Worm (Caenorhabditis elegans) whole organism, L4 larva: ENCODE data around the gene Y61A9LA.3.

Experiments used
- D1046.2 ChIP-seq: fragments of 200-800 bp; sonication (Bioruptor generic); IDR thresholded peaks from 2 replicates; pipeline ENCODE4 v1.3.6; 2022; ENCODE audit warnings: missing genetic modification characterization, missing compliant biosample characterization
- F10B5.3 ChIP-seq: sonication (generic microtip); optimal IDR thresholded peaks from 2 replicates; lab custom pipeline; 2016; ENCODE audit warnings: mild to moderate bottlenecking, missing genetic modification characterization, missing compliant biosample characterization
- F26F4.8 ChIP-seq: fragments of 200-800 bp; sonication (Bioruptor generic); conservative IDR thresholded peaks from 2 replicates; pipeline ENCODE4 v1.3.6; 2022; ENCODE audit warnings: missing genetic modification characterization, missing compliant biosample characterization
- F37D6.2 ChIP-seq: sonication (generic microtip); optimal IDR thresholded peaks from 2 replicates; lab custom pipeline; 2016; ENCODE audit warnings: mild to moderate bottlenecking, missing genetic modification characterization, missing compliant biosample characterization
- R02D3.7 ChIP-seq: fragments of 150-350 bp; sonication (generic microtip); optimal IDR thresholded peaks from 3 replicates; lab custom pipeline; 2014; ENCODE audit warnings: missing biosample characterization, missing genetic modification characterization
- T20F7.1 ChIP-seq: fragments of 200-800 bp; sonication (Bioruptor generic); optimal IDR thresholded peaks from 2 replicates; lab custom pipeline; 2018; ENCODE audit warnings: mild to moderate bottlenecking, missing genetic modification characterization, missing compliant biosample characterization
- Y105C5A.15 ChIP-seq: fragments of 200-800 bp; sonication (Bioruptor generic); IDR thresholded peaks from 2 replicates; pipeline ENCODE4 v1.3.6; 2022; ENCODE audit warnings: missing genetic modification characterization, missing compliant biosample characterization
- Y48G9A.11 ChIP-seq: fragments of 200-800 bp; sonication (Bioruptor generic); IDR thresholded peaks from 2 replicates; pipeline ENCODE4 v1.3.6; 2022; ENCODE audit warnings: missing genetic modification reagents, missing genetic modification characterization, missing compliant biosample characterization
- Y5F2A.4 ChIP-seq: fragments of 200-800 bp; sonication (Bioruptor generic); optimal IDR thresholded peaks from 2 replicates; lab custom pipeline; 2018; ENCODE audit warnings: mild to moderate bottlenecking, missing genetic modification characterization, missing compliant biosample characterization
- aly-2 ChIP-seq: sonication (generic microtip); optimal IDR thresholded peaks from 2 replicates; lab custom pipeline; 2018; ENCODE audit warnings: missing biosample characterization, missing genetic modification characterization
- arid-1 ChIP-seq: fragments of 200-800 bp; sonication (Bioruptor generic); conservative IDR thresholded peaks from 2 replicates; pipeline ENCODE4 v1.3.6; 2022; ENCODE audit warnings: missing genetic modification reagents, missing genetic modification characterization, missing compliant biosample characterization
- attf-4 ChIP-seq: sonication (generic microtip); optimal IDR thresholded peaks from 3 replicates; lab custom pipeline; 2017; ENCODE audit warnings: missing biosample characterization, missing genetic modification characterization
- ceh-20 ChIP-seq: fragments of 200-800 bp; sonication (Bioruptor generic); IDR thresholded peaks from 2 replicates; pipeline ENCODE4 v1.3.6; 2022; ENCODE audit warnings: missing genetic modification reagents, missing genetic modification characterization, missing compliant biosample characterization
- ceh-28 ChIP-seq: fragments of 150-350 bp; optimal IDR thresholded peaks from 2 replicates; lab custom pipeline; 2014; ENCODE audit warnings: missing biosample characterization, missing genetic modification reagents, missing genetic modification characterization
- ceh-44 ChIP-seq: fragments of 200-800 bp; sonication (Bioruptor generic); IDR thresholded peaks from 2 replicates; pipeline ENCODE4 v1.3.6; 2022; ENCODE audit warnings: missing genetic modification reagents, missing genetic modification characterization, missing compliant biosample characterization
- ctbp-1 ChIP-seq: fragments of 200-800 bp; sonication (Bioruptor generic); IDR thresholded peaks from 2 replicates; pipeline ENCODE4 v1.3.6; 2022; ENCODE audit warnings: missing genetic modification reagents, missing genetic modification characterization, missing compliant biosample characterization
- daf-8 ChIP-seq: fragments of 200-800 bp; sonication (Bioruptor generic); IDR thresholded peaks from 2 replicates; pipeline ENCODE4 v1.3.6; 2022; ENCODE audit warnings: missing genetic modification characterization, missing compliant biosample characterization
- dmd-6 ChIP-seq: fragments of 200-800 bp; sonication (Bioruptor generic); IDR thresholded peaks from 2 replicates; pipeline ENCODE4 v1.3.6; 2022; ENCODE audit warnings: missing genetic modification reagents, missing genetic modification characterization, missing compliant biosample characterization
- dmd-8 ChIP-seq: fragments of 200-800 bp; sonication (Bioruptor generic); IDR thresholded peaks from 2 replicates; pipeline ENCODE4 v1.3.6; 2022; ENCODE audit warnings: missing genetic modification characterization, missing compliant biosample characterization
- dmd-9 ChIP-seq: fragments of 200-800 bp; sonication (Bioruptor generic); IDR thresholded peaks from 2 replicates; pipeline ENCODE4 v1.3.6; 2022; ENCODE audit warnings: missing genetic modification reagents, missing genetic modification characterization, missing compliant biosample characterization
- dpl-1 ChIP-seq: fragments of 150-350 bp; optimal IDR thresholded peaks from 2 replicates; lab custom pipeline; 2014; ENCODE audit warnings: missing biosample characterization, missing genetic modification reagents, missing genetic modification characterization
- duxl-1 ChIP-seq: sonication (generic microtip); optimal IDR thresholded peaks from 2 replicates; lab custom pipeline; 2016; ENCODE audit warnings: mild to moderate bottlenecking, missing genetic modification characterization, moderate library complexity, missing compliant biosample characterization; ENCODE audit not compliant: poor library complexity
- egl-27 ChIP-seq: sonication (generic microtip); optimal IDR thresholded peaks from 3 replicates; lab custom pipeline; 2017; ENCODE audit warnings: missing biosample characterization, missing genetic modification reagents, missing genetic modification characterization
- egl-43 ChIP-seq: fragments of 200-800 bp; sonication (Bioruptor generic); IDR thresholded peaks from 2 replicates; pipeline ENCODE4 v1.3.6; 2022; ENCODE audit warnings: missing genetic modification reagents, missing genetic modification characterization, missing compliant biosample characterization
- fkh-10 ChIP-seq: fragments of 150-350 bp; optimal IDR thresholded peaks from 2 replicates; lab custom pipeline; 2014; ENCODE audit warnings: missing biosample characterization, missing genetic modification reagents, missing genetic modification characterization
- fos-1 ChIP-seq: fragments of 150-350 bp; optimal IDR thresholded peaks from 2 replicates; lab custom pipeline; 2014; ENCODE audit warnings: missing biosample characterization, missing genetic modification characterization
- hif-1 ChIP-seq, 2 experiments: sonication (generic microtip); optimal IDR thresholded peaks; 2 replicates each; lab custom pipeline; 2016 to 2017; ENCODE audit warnings: missing compliant biosample characterization in 2 of 2, missing genetic modification characterization in 2 of 2, missing genetic modification reagents in 2 of 2, missing genotype in 2 of 2, mild to moderate bottlenecking in 1 of 2
- hlh-30 ChIP-seq: sonication (generic microtip); optimal IDR thresholded peaks from 2 replicates; lab custom pipeline; 2017; ENCODE audit warnings: antibody characterized with exemption, mild to moderate bottlenecking, missing genetic modification characterization, missing compliant biosample characterization; ENCODE audit not compliant: insufficient read depth
- hmg-1.1 ChIP-seq: fragments of 200-800 bp; sonication (Bioruptor generic); IDR thresholded peaks from 2 replicates; pipeline ENCODE4 v1.3.6; 2022; ENCODE audit warnings: missing genetic modification reagents, missing genetic modification characterization, missing compliant biosample characterization
- jun-1 ChIP-seq: fragments of 150-350 bp; optimal IDR thresholded peaks from 2 replicates; lab custom pipeline; 2014; ENCODE audit warnings: missing biosample characterization, missing genetic modification reagents, missing genetic modification characterization
- lim-7 ChIP-seq: fragments of 200-800 bp; sonication (Bioruptor generic); IDR thresholded peaks from 2 replicates; pipeline ENCODE4 v1.3.6; 2022; ENCODE audit warnings: missing genetic modification characterization, missing compliant biosample characterization
- lin-1 ChIP-seq: fragments of 200-800 bp; sonication (Bioruptor generic); IDR thresholded peaks from 2 replicates; pipeline ENCODE4 v1.3.6; 2022; ENCODE audit warnings: missing genetic modification reagents, missing genetic modification characterization, missing compliant biosample characterization
- lin-13 ChIP-seq: fragments of 150-350 bp; optimal IDR thresholded peaks from 2 replicates; lab custom pipeline; 2014; ENCODE audit warnings: missing biosample characterization, missing genetic modification reagents, missing genetic modification characterization
- lin-15B ChIP-seq: fragments of 150-350 bp; sonication (generic microtip); optimal IDR thresholded peaks from 3 replicates; lab custom pipeline; 2014; ENCODE audit warnings: missing biosample characterization, missing genetic modification characterization
- lin-39 ChIP-seq: fragments of 150-350 bp; optimal IDR thresholded peaks from 2 replicates; lab custom pipeline; 2014; ENCODE audit warnings: missing biosample characterization, missing genetic modification reagents, missing genetic modification characterization
- lir-3 ChIP-seq: sonication (generic microtip); optimal IDR thresholded peaks from 2 replicates; lab custom pipeline; 2016; ENCODE audit warnings: mild to moderate bottlenecking, missing genetic modification characterization, missing compliant biosample characterization
- mdl-1 ChIP-seq, 2 experiments: fragments of 150-350 bp in 1 of 2; sonication (generic microtip) in 1 of 2; optimal IDR thresholded peaks; 2 replicates each; lab custom pipeline; 2014 to 2017; ENCODE audit warnings: missing biosample characterization in 2 of 2, missing genetic modification characterization in 2 of 2
- nhr-10 ChIP-seq: fragments of 150-350 bp; optimal IDR thresholded peaks from 2 replicates; lab custom pipeline; 2014; ENCODE audit warnings: missing biosample characterization, missing genetic modification characterization
- nhr-25 ChIP-seq: sonication (generic microtip); optimal IDR thresholded peaks from 2 replicates; lab custom pipeline; 2017; ENCODE audit warnings: missing genetic modification characterization, mild to moderate bottlenecking, missing compliant biosample characterization, antibody characterized with exemption, moderate library complexity, borderline replicate concordance; ENCODE audit not compliant: insufficient read depth
- nhr-28 ChIP-seq: fragments of 150-350 bp; optimal IDR thresholded peaks from 2 replicates; lab custom pipeline; 2014; ENCODE audit warnings: missing biosample characterization, missing genetic modification characterization
- nhr-41 ChIP-seq: fragments of 200-800 bp; sonication (Bioruptor generic); IDR thresholded peaks from 2 replicates; pipeline ENCODE4 v1.3.6; 2022; ENCODE audit warnings: missing genetic modification reagents, missing genetic modification characterization, missing compliant biosample characterization
- nhr-77 ChIP-seq: fragments of 150-350 bp; optimal IDR thresholded peaks from 2 replicates; lab custom pipeline; 2014; ENCODE audit warnings: missing biosample characterization, missing genetic modification characterization
- pha-4 ChIP-seq, 2 experiments: fragments of 150-350 bp in 1 of 2; fragments of 200-800 bp in 1 of 2; sonication (Bioruptor generic) in 1 of 2; IDR thresholded peaks in 1 of 2; optimal IDR thresholded peaks in 1 of 2; 2 replicates each; pipeline versions ENCODE4 v1.3.6 to Lab custom; 2014 to 2022; ENCODE audit warnings: missing genetic modification characterization in 2 of 2, missing genetic modification reagents in 2 of 2, missing biosample characterization in 1 of 2, missing compliant biosample characterization in 1 of 2
- php-3 ChIP-seq: fragments of 200-800 bp; sonication (Bioruptor generic); IDR thresholded peaks from 2 replicates; pipeline ENCODE4 v1.3.6; 2022; ENCODE audit warnings: missing genetic modification reagents, missing genetic modification characterization, missing compliant biosample characterization
- pqm-1 ChIP-seq: sonication (generic microtip); optimal IDR thresholded peaks from 2 replicates; lab custom pipeline; 2017; ENCODE audit warnings: missing biosample characterization, missing genetic modification characterization
- rbr-2 ChIP-seq: sonication (generic microtip); optimal IDR thresholded peaks from 2 replicates; lab custom pipeline; 2016; ENCODE audit warnings: missing genotype, missing genetic modification characterization, missing compliant biosample characterization
- snpc-1.2 ChIP-seq: fragments of 200-800 bp; sonication (Bioruptor generic); IDR thresholded peaks from 2 replicates; pipeline ENCODE4 v1.3.6; 2022; ENCODE audit warnings: missing genetic modification reagents, missing genetic modification characterization, missing compliant biosample characterization
- spr-3 ChIP-seq: fragments of 200-800 bp; sonication (Bioruptor generic); optimal IDR thresholded peaks from 2 replicates; lab custom pipeline; 2018; ENCODE audit warnings: mild to moderate bottlenecking, missing genetic modification characterization, missing compliant biosample characterization
- vab-7 ChIP-seq: fragments of 200-800 bp; sonication (Bioruptor generic); IDR thresholded peaks from 2 replicates; pipeline ENCODE4 v1.3.6; 2022; ENCODE audit warnings: missing genetic modification reagents, missing genetic modification characterization, missing compliant biosample characterization
- zfp-3 ChIP-seq: fragments of 200-800 bp; sonication (Bioruptor generic); conservative IDR thresholded peaks from 2 replicates; pipeline ENCODE4 v1.3.6; 2022; ENCODE audit warnings: missing genetic modification reagents, missing genetic modification characterization, missing compliant biosample characterization
- zip-11 ChIP-seq: fragments of 200-800 bp; sonication (Bioruptor generic); IDR thresholded peaks from 2 replicates; pipeline ENCODE4 v1.3.6; 2022; ENCODE audit warnings: missing genetic modification characterization, missing compliant biosample characterization

The Y61A9LA.3 gene

ce11 chrV:4630267-4630666, 59.3 kb downstream of the Y61A9LA.3 start:
- TF ChIP-seq fkh-10 (GFP tag; lab: Kevin White, UChicago) (no peak), arid-1 (no peak), egl-27 (tag; lab: Kevin White, UChicago) (no peak), ceh-20 (no peak), hif-1 (tag; optimal IDR thresholded peaks at IDR 0.05; lab: Kevin White, UChicago) (no peak), vab-7 (GFP tag; lab: Robert Waterston, UW) (no peak), lir-3 (no peak), pqm-1 (tag; lab: Kevin White, UChicago) (peak; percentile 66), duxl-1 (tag; lab: Kevin White, UChicago) (no peak), zip-11 (GFP tag; lab: Robert Waterston, UW) (no peak), F10B5.3 (tag; lab: Kevin White, UChicago) (no peak), hmg-1.1 (no peak), ceh-44 (GFP tag; lab: Robert Waterston, UW) (no peak), lin-39 (tag; lab: Kevin White, UChicago) (no peak), lin-1 (GFP tag; lab: Robert Waterston, UW) (0 out of 2 replicates have a peak, but pooled peaks have one; percentile 19), aly-2 (no peak), nhr-10 (tag; lab: Kevin White, UChicago) (no peak), php-3 (GFP tag; lab: Robert Waterston, UW) (peak; percentile 53; the same call in 1 of the 2 replicates), D1046.2 (GFP tag; lab: Robert Waterston, UW) (no peak), spr-3 (no peak), F37D6.2 (tag; lab: Kevin White, UChicago) (no peak), F26F4.8 (GFP tag; lab: Robert Waterston, UW) (no peak), nhr-28 (tag; lab: Kevin White, UChicago) (peak; percentile 88), Y48G9A.11 (GFP tag; lab: Robert Waterston, UW) (no peak), dmd-8 (GFP tag; lab: Robert Waterston, UW) (no peak), lin-15B (tag; lab: Kevin White, UChicago) (no peak), rbr-2 (tag; lab: Kevin White, UChicago) (no peak), nhr-77 (tag; lab: Kevin White, UChicago) (peak; percentile 74), dmd-6 (GFP tag; lab: Robert Waterston, UW) (peak; percentile 26; the same call in 1 of the 2 replicates), pha-4 (GFP tag; IDR thresholded peaks at IDR 0.05; lab: Robert Waterston, UW) (no peak), pha-4 (tag; optimal IDR thresholded peaks at IDR 0.05; lab: Kevin White, UChicago) (no peak), zfp-3 (GFP tag; lab: Robert Waterston, UW) (no peak), lim-7 (no peak), nhr-25 (no peak), T20F7.1 (GFP tag; lab: Kevin White, UChicago) (no peak), snpc-1.2 (no peak), Y105C5A.15 (no peak), ctbp-1 (GFP tag; lab: Robert Waterston, UW) (no peak), Y5F2A.4 (GFP tag; lab: Kevin White, UChicago) (no peak), jun-1 (tag; lab: Kevin White, UChicago) (no peak), attf-4 (tag; lab: Kevin White, UChicago) (no peak), fos-1 (no peak), dpl-1 (GFP tag; lab: Kevin White, UChicago) (no peak), nhr-41 (GFP tag; lab: Robert Waterston, UW) (no peak), daf-8 (GFP tag; lab: Robert Waterston, UW) (no peak), ceh-28 (no peak), lin-13 (GFP tag; lab: Kevin White, UChicago) (no peak), hlh-30 (tag; lab: Kevin White, UChicago) (no peak), mdl-1 (tag; optimal IDR thresholded peaks at IDR 0.05; lab: Kevin White, UChicago) (no peak), R02D3.7 (no peak), egl-43 (GFP tag; lab: Robert Waterston, UW) (no peak), dmd-9 (no peak)
